Worm (Caenorhabditis elegans) whole organism, L4 larva: ENCODE measurements around the gene K10B3.5.

Experiments
- aha-1 ChIP-seq: fragments of 150-350 bp; peaks from one replicate; lab custom pipeline; 2014; ENCODE audit warnings: missing biosample characterization, missing genetic modification characterization
- ceh-20 ChIP-seq: fragments of 200-800 bp; sonication (Bioruptor generic); IDR thresholded peaks from 2 replicates; pipeline ENCODE4 v1.3.6; 2022; ENCODE audit warnings: missing genetic modification reagents, missing genetic modification characterization, missing compliant biosample characterization
- dmd-6 ChIP-seq: fragments of 200-800 bp; sonication (Bioruptor generic); IDR thresholded peaks from 2 replicates; pipeline ENCODE4 v1.3.6; 2022; ENCODE audit warnings: missing genetic modification reagents, missing genetic modification characterization, missing compliant biosample characterization
- duxl-1 ChIP-seq: sonication (generic microtip); optimal IDR thresholded peaks from 2 replicates; lab custom pipeline; 2016; ENCODE audit warnings: mild to moderate bottlenecking, missing genetic modification characterization, moderate library complexity, missing compliant biosample characterization; ENCODE audit not compliant: poor library complexity
- gei-8 ChIP-seq: fragments of 200-800 bp; sonication (Bioruptor generic); optimal IDR thresholded peaks from 2 replicates; lab custom pipeline; 2018; ENCODE audit warnings: mild to moderate bottlenecking, missing genetic modification characterization, missing compliant biosample characterization
- lin-15B ChIP-seq: fragments of 150-350 bp; sonication (generic microtip); optimal IDR thresholded peaks from 3 replicates; lab custom pipeline; 2014; ENCODE audit warnings: missing biosample characterization, missing genetic modification characterization
- nhr-111 ChIP-seq: fragments of 200-800 bp; sonication (Bioruptor generic); optimal IDR thresholded peaks from 2 replicates; lab custom pipeline; 2018; ENCODE audit warnings: mild to moderate bottlenecking, missing genetic modification characterization, missing compliant biosample characterization
- nhr-28 ChIP-seq: fragments of 150-350 bp; optimal IDR thresholded peaks from 2 replicates; lab custom pipeline; 2014; ENCODE audit warnings: missing biosample characterization, missing genetic modification characterization
- nhr-48 ChIP-seq: sonication (generic microtip); optimal IDR thresholded peaks from 2 replicates; lab custom pipeline; 2016; ENCODE audit warnings: mild to moderate bottlenecking, missing genetic modification characterization, missing compliant biosample characterization
- nhr-77 ChIP-seq: fragments of 150-350 bp; optimal IDR thresholded peaks from 2 replicates; lab custom pipeline; 2014; ENCODE audit warnings: missing biosample characterization, missing genetic modification characterization
- php-3 ChIP-seq: fragments of 200-800 bp; sonication (Bioruptor generic); IDR thresholded peaks from 2 replicates; pipeline ENCODE4 v1.3.6; 2022; ENCODE audit warnings: missing genetic modification reagents, missing genetic modification characterization, missing compliant biosample characterization
- spr-1 ChIP-seq: sonication (generic microtip); optimal IDR thresholded peaks from 2 replicates; lab custom pipeline; 2016; ENCODE audit warnings: mild to moderate bottlenecking, missing genetic modification characterization, missing compliant biosample characterization
- tra-1 ChIP-seq: fragments of 200-800 bp; sonication (Bioruptor generic); IDR thresholded peaks from 2 replicates; pipeline ENCODE4 v1.3.6; 2022; ENCODE audit warnings: missing genetic modification reagents, missing genetic modification characterization, missing compliant biosample characterization
- unc-62 ChIP-seq, 3 experiments: fragments of 150-350 bp in 1 of 3; sonication (generic microtip); optimal IDR thresholded peaks in 2 of 3; peaks in 1 of 3; 1 replicate in 1 of 3; 2 replicates in 2 of 3; lab custom pipeline; 2014 to 2017; ENCODE audit warnings: missing biosample characterization in 3 of 3, missing genetic modification characterization in 3 of 3, missing genetic modification reagents in 3 of 3, missing genotype in 1 of 3
- ztf-11 ChIP-seq: fragments of 150-350 bp; optimal IDR thresholded peaks from 2 replicates; lab custom pipeline; 2014; ENCODE audit warnings: missing biosample characterization, missing genetic modification characterization

The K10B3.5 gene

DNA sequence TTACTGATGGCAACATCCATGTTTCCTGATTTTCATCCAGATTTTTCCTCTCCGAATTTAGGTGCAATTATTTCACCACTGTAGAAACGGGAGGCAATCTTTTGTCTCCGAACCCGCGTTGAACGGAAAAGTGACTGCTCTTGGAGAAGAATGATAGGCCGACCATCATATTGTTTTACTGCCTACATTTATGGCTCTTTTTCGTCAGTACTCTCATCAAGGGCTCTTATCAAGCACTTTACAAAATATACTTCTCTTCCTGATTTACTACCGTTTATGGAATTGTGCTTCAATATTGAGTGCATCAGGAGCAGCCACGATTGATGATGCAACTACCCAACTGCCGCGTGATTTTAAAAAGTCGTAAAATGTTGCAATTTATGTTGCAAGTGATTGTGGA lies 51.9 kb downstream of the K10B3.5 start:
- TF ChIP-seq nhr-111: no peak
- TF ChIP-seq php-3 (GFP tag; lab: Robert Waterston, UW): peak; percentile 79
- TF ChIP-seq unc-62 (GFP tag; optimal IDR thresholded peaks at IDR 0.05 in 1 of 2; lab: Kevin White, UChicago): peak in 1 of 2 experiments; percentile 27
- no peak for TF ChIP-seq unc-62 (tag; optimal IDR thresholded peaks at IDR 0.05; lab: Kevin White, UChicago)
- 0 out of 2 replicates have a peak, but pooled peaks have one; percentile 16 for TF ChIP-seq tra-1
- TF ChIP-seq dmd-6: peak; percentile 39
- no peak for TF ChIP-seq gei-8
- TF ChIP-seq duxl-1 (tag; lab: Kevin White, UChicago): no peak
- peak; percentile 51 for TF ChIP-seq nhr-48
- no peak for TF ChIP-seq spr-1 (tag; lab: Kevin White, UChicago)
- peak; percentile 62; the same call in 1 of the 2 replicates for TF ChIP-seq ceh-20 (GFP tag; lab: Robert Waterston, UW)
- no peak for TF ChIP-seq lin-15B (tag; lab: Kevin White, UChicago)
- TF ChIP-seq nhr-28: peak; percentile 8
- no peak for TF ChIP-seq nhr-77
- TF ChIP-seq ztf-11: no peak
- no peak for TF ChIP-seq aha-1 (tag; lab: Kevin White, UChicago)
- TF ChIP-seq, all 104 proteins: peak for 7
